Worm (Caenorhabditis elegans): ENCODE data around the gene cup-15.

cup-15 gene

DNA sequence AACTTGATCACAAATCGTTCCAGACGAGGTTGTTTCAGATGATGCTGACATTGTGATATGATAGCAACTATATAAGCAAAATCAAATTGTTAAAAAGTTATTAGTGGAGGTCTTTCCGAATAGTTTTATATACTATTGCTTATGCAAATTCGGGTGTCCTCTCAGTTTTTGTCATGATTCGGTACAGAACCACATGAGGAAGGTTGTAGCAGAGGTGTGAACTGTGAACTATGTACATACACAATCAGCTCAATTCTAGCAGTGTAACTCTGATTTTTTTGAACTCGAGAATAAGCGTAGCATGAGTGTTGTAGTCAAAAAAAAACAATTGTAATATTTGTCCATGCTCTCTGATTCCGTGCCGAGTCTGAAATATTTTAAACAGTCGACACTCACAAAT lies 50.3 kb downstream of the cup-15 start, which contains the start of gene Y51B9A.6:
Y51B9A.6 (minus strand) TSS at position 101 of the 400 bp plus-strand sequence.
- no peak for TF ChIP-seq unc-120 (tag; optimal IDR thresholded peaks at IDR 0.05; ENCODE audit: poor library complexity, severe bottlenecking)
- TF ChIP-seq zip-8 (tag; optimal IDR thresholded peaks at IDR 0.05): no peak
- TF ChIP-seq nhr-76 (tag; optimal IDR thresholded peaks at IDR 0.05): no peak
- TF ChIP-seq cnd-1 (tag; optimal IDR thresholded peaks at IDR 0.05): no peak
- no peak for TF ChIP-seq lin-13 (tag; optimal IDR thresholded peaks at IDR 0.05)
- no peak for TF ChIP-seq ham-2 (GFP tag; optimal IDR thresholded peaks at IDR 0.05)
- TF ChIP-seq ces-1 (GFP tag; optimal IDR thresholded peaks at IDR 0.05): no peak
- no peak for TF ChIP-seq blmp-1 (tag; optimal IDR thresholded peaks at IDR 0.05)
- no peak for TF ChIP-seq mep-1 (tag; optimal IDR thresholded peaks at IDR 0.05)

ce11 chrII:9403846-9404245 lies 51.0 kb downstream of the cup-15 start, which contains the start of gene Y51B9A.5:
Y51B9A.5 (plus strand) TSS chrII:9404146.
- no peak for TF ChIP-seq nhr-237 (tag; optimal IDR thresholded peaks at IDR 0.05)
- TF ChIP-seq bed-3 (GFP tag; optimal IDR thresholded peaks at IDR 0.05): no peak
- TF ChIP-seq mab-5 (tag; optimal IDR thresholded peaks at IDR 0.05): no peak
- TF ChIP-seq sem-2 (GFP tag; optimal IDR thresholded peaks at IDR 0.05): no peak
- no peak for TF ChIP-seq ztf-11 (tag; optimal IDR thresholded peaks at IDR 0.05)
